Worm (Caenorhabditis elegans) whole organism, mixed stage, embryonic: ENCODE results near the gene F26G1.11.

ENCODE experiments used
- bed-3 ChIP-seq: fragments of 200-800 bp; sonication (Bioruptor generic); optimal IDR thresholded peaks from 3 replicates; lab custom pipeline; 2018; ENCODE audit warnings: mild to moderate bottlenecking, missing genetic modification characterization, moderate library complexity, missing compliant biosample characterization
- blmp-1 ChIP-seq: fragments of 150-350 bp; optimal IDR thresholded peaks from 2 replicates; lab custom pipeline; 2014; ENCODE audit warnings: missing biosample characterization, missing genetic modification characterization
- ces-1 ChIP-seq: fragments of 150-350 bp; optimal IDR thresholded peaks from 2 replicates; lab custom pipeline; 2014; ENCODE audit warnings: missing biosample characterization, missing genetic modification reagents, missing genetic modification characterization
- flh-1 ChIP-seq: fragments of 200-800 bp; sonication (Bioruptor generic); optimal IDR thresholded peaks from 2 replicates; lab custom pipeline; 2018; ENCODE audit warnings: mild to moderate bottlenecking, missing genetic modification characterization, moderate library complexity, missing compliant biosample characterization
- ham-2 ChIP-seq: fragments of 200-800 bp; sonication (Bioruptor generic); optimal IDR thresholded peaks from 2 replicates; lab custom pipeline; 2018; ENCODE audit warnings: mild to moderate bottlenecking, missing genetic modification characterization, missing compliant biosample characterization
- lsy-2 ChIP-seq: fragments of 150-350 bp; optimal IDR thresholded peaks from 2 replicates; lab custom pipeline; 2014; ENCODE audit warnings: missing biosample characterization, missing genetic modification characterization
- nhr-12 ChIP-seq: fragments of 150-350 bp; optimal IDR thresholded peaks from 2 replicates; lab custom pipeline; 2014; ENCODE audit warnings: missing biosample characterization, missing genetic modification characterization
- nhr-237 ChIP-seq: fragments of 150-350 bp; optimal IDR thresholded peaks from 2 replicates; lab custom pipeline; 2014; ENCODE audit warnings: missing biosample characterization, missing genetic modification characterization
- nhr-76 ChIP-seq: sonication (generic microtip); optimal IDR thresholded peaks from 2 replicates; lab custom pipeline; 2017; ENCODE audit warnings: missing biosample characterization, missing genetic modification characterization
- snpc-4 ChIP-seq: fragments of 150-350 bp; optimal IDR thresholded peaks from 2 replicates; lab custom pipeline; 2014; ENCODE audit warnings: missing biosample characterization, missing genetic modification characterization
- unc-120 ChIP-seq: sonication (generic microtip); optimal IDR thresholded peaks from 2 replicates; lab custom pipeline; 2017; ENCODE audit warnings: missing genetic modification characterization, missing compliant biosample characterization; ENCODE audit not compliant: poor library complexity, severe bottlenecking
- unc-39 ChIP-seq: fragments of 150-350 bp; optimal IDR thresholded peaks from 2 replicates; lab custom pipeline; 2014; ENCODE audit warnings: missing biosample characterization, missing genetic modification characterization
- unc-62 ChIP-seq: fragments of 150-350 bp; optimal IDR thresholded peaks from 2 replicates; lab custom pipeline; 2014; ENCODE audit warnings: missing biosample characterization, missing genetic modification reagents, missing genetic modification characterization
- ztf-11 ChIP-seq: fragments of 150-350 bp; optimal IDR thresholded peaks from 2 replicates; lab custom pipeline; 2014; ENCODE audit warnings: missing biosample characterization, missing genetic modification characterization

DNA sequence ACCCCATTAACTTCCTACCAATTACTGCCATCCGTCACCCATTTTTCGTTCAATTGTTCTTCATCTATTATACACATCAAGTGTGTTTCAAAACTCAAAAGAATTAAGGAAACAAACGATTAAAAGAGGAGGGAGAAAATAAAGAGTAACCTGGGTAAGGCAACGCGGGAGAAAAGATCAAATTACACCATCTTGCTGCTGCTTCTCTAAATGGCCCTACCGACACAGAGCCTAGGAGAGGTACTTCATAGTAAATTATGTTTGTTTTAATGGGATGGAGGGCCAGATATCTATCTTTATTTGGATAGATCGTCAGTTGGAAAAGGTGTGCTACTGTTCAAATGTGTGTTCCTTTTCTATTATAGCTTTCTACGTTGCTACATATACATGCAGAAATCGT lies 38.4 kb downstream of the F26G1.11 start:
- TF ChIP-seq nhr-76 = no peak
- TF ChIP-seq nhr-237 (tag; lab: Kevin White, UChicago) = no peak
- TF ChIP-seq unc-120 (tag; lab: Kevin White, UChicago) = no peak
- TF ChIP-seq unc-62 (GFP tag; lab: Kevin White, UChicago) = no peak
- no peak for TF ChIP-seq snpc-4
- no peak for TF ChIP-seq ces-1 (GFP tag; lab: Kevin White, UChicago)
- TF ChIP-seq unc-39 (tag; lab: Kevin White, UChicago) = no peak
- TF ChIP-seq ztf-11 = no peak
- no peak for TF ChIP-seq bed-3 (GFP tag; lab: Kevin White, UChicago)
- TF ChIP-seq nhr-12 (tag; lab: Kevin White, UChicago) = no peak
- no peak for TF ChIP-seq ham-2 (GFP tag; lab: Kevin White, UChicago)
- TF ChIP-seq flh-1 = no peak
- TF ChIP-seq blmp-1 (tag; lab: Kevin White, UChicago) = no peak
- TF ChIP-seq lsy-2 (tag; lab: Kevin White, UChicago) = no peak
